Worm (Caenorhabditis elegans): Measurements from ENCODE around the gene R07E3.6.

DNA sequence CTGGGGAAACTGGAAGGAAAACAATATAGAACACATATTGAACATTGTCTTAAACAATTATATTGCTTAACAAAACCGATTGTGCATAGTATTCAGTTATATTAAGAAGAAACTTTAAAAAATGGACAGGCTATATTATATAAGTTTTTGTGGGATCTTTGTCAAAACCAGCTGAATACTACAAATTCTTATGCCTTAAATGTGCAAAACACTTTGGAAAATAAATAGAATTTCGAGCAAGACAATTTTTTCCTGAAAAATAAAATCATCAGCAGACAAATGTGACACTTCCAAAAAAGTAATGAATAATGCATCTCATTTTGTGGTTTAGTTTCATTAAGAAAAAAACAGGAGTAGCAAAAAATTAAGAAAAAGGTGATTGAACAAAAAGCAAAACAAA, 20.1 kb upstream of the R07E3.6 start:
- TF ChIP-seq him-1 (tag; optimal IDR thresholded peaks at IDR 0.05) (no peak), dao-5 (tag; optimal IDR thresholded peaks at IDR 0.05) (no peak), W03F9.2 (tag; optimal IDR thresholded peaks at IDR 0.05) (no peak)

Data from whole organism, L4/young adult.